Fruit fly (Drosophila melanogaster) whole organism: Measurements from ENCODE around the gene Ant2.

Experiments
- CG8478 ChIP-seq: fragments of >200 bp; optimal IDR thresholded peaks from 2 replicates; lab custom pipeline; 2018; ENCODE audit warnings: inconsistent platforms
- Dll ChIP-seq: fragments of >200 bp; optimal IDR thresholded peaks from 2 replicates; lab custom pipeline; 2017
- pan ChIP-seq: fragments of >200 bp; optimal IDR thresholded peaks from 2 replicates; lab custom pipeline; 2017
- psq ChIP-seq: fragments of >200 bp; optimal IDR thresholded peaks from 2 replicates; lab custom pipeline; 2017
- usp ChIP-seq: fragments of >200 bp; optimal IDR thresholded peaks from 2 replicates; lab custom pipeline; 2017; ENCODE audit warnings: missing biosample characterization, missing genetic modification characterization, mixed read lengths

DNA sequence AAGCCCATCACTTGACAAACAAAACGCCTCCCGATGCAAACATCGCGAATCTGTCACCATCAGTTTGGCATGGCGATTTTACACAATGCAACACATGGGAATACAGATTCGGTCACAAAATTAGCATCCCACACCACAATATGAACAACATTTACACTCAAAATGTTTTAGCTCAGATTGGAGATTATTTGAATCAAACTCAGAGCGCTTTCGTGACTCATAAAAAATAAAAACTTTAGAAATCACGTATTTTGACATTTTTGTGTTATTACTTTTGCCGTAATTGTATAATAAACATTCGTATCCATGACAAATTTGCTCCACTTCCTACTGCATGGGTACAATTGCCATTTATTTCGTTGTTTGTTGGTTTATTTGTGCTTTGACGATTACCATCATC, 17.3 kb upstream of the Ant2 start:
- TF ChIP-seq CG8478 (lab: Kevin White, UChicago) (no peak), pan (lab: Kevin White, UChicago) (no peak), Dll (lab: Kevin White, UChicago) (no peak), psq (lab: Kevin White, UChicago) (no peak), usp (GFP tag; lab: Kevin White, UChicago) (no peak)
